Worm (Caenorhabditis elegans) whole organism, early embryonic: ENCODE measurements around the gene dhs-18.

ENCODE experiments used
- B0310.2 ChIP-seq: sonication (generic microtip); optimal IDR thresholded peaks from 2 replicates; lab custom pipeline; 2016; ENCODE audit warnings: mild to moderate bottlenecking, missing genetic modification characterization, missing compliant biosample characterization
- F13C5.2 ChIP-seq: sonication (generic microtip); optimal IDR thresholded peaks from 2 replicates; lab custom pipeline; 2017; ENCODE audit warnings: mild to moderate bottlenecking, missing genetic modification characterization, inconsistent platforms, missing compliant biosample characterization
- aly-1 ChIP-seq: sonication (generic microtip); optimal IDR thresholded peaks from 2 replicates; lab custom pipeline; 2016; ENCODE audit warnings: missing genetic modification characterization, missing compliant biosample characterization
- ama-1 ChIP-seq: fragments of 150-350 bp; optimal IDR thresholded peaks from 2 replicates; lab custom pipeline; 2014
- ceh-13 ChIP-seq: fragments of 200-800 bp; sonication (Bioruptor generic); optimal IDR thresholded peaks from 2 replicates; lab custom pipeline; 2018; ENCODE audit warnings: mild to moderate bottlenecking, missing genetic modification characterization, missing compliant biosample characterization
- ceh-36 ChIP-seq: sonication (generic microtip); optimal IDR thresholded peaks from 2 replicates; lab custom pipeline; 2016; ENCODE audit warnings: missing genetic modification characterization, inconsistent platforms, missing compliant biosample characterization
- ets-7 ChIP-seq: sonication (generic microtip); optimal IDR thresholded peaks from 2 replicates; lab custom pipeline; 2016; ENCODE audit warnings: missing genotype, missing genetic modification characterization, missing compliant biosample characterization
- flt-1 ChIP-seq: fragments of 200-800 bp; sonication (Bioruptor generic); IDR thresholded peaks from 2 replicates; pipeline ENCODE4 v1.3.6; 2022; ENCODE audit warnings: missing genetic modification characterization, missing compliant biosample characterization
- hmbx-1 ChIP-seq: sonication (generic microtip); optimal IDR thresholded peaks from 2 replicates; lab custom pipeline; 2016; ENCODE audit warnings: mild to moderate bottlenecking, missing genetic modification characterization, missing compliant biosample characterization
- hmg-4 ChIP-seq: fragments of 200-800 bp; sonication (Bioruptor generic); optimal IDR thresholded peaks from 2 replicates; lab custom pipeline; 2018; ENCODE audit warnings: mild to moderate bottlenecking, missing genetic modification characterization, missing compliant biosample characterization
- hnd-1 ChIP-seq: sonication (generic microtip); optimal IDR thresholded peaks from 2 replicates; lab custom pipeline; 2016; ENCODE audit warnings: missing genetic modification characterization, missing compliant biosample characterization
- pes-1 ChIP-seq: fragments of 200-800 bp; sonication (Bioruptor generic); IDR thresholded peaks from 2 replicates; pipeline ENCODE4 v1.3.6; 2022; ENCODE audit warnings: missing genetic modification reagents, missing genetic modification characterization, missing compliant biosample characterization
- scrt-1 ChIP-seq: fragments of 200-800 bp; sonication (Bioruptor generic); IDR thresholded peaks from 2 replicates; pipeline ENCODE4 v1.3.6; 2022; ENCODE audit warnings: missing genetic modification characterization, missing compliant biosample characterization
- sea-1 ChIP-seq: fragments of 200-800 bp; sonication (Bioruptor generic); conservative IDR thresholded peaks from 2 replicates; pipeline ENCODE4 v1.3.6; 2022; ENCODE audit warnings: missing genetic modification characterization, missing compliant biosample characterization
- tbx-11 ChIP-seq: fragments of 200-800 bp; sonication (Bioruptor generic); IDR thresholded peaks from 2 replicates; pipeline ENCODE4 v1.3.6; 2022; ENCODE audit warnings: missing genetic modification characterization, missing compliant biosample characterization
- tbx-37 ChIP-seq: fragments of 200-800 bp; sonication (Bioruptor generic); conservative IDR thresholded peaks from 2 replicates; pipeline ENCODE4 v1.3.6; 2022; ENCODE audit warnings: missing genetic modification reagents, missing genetic modification characterization, missing compliant biosample characterization
- tra-4 ChIP-seq: sonication (generic microtip); optimal IDR thresholded peaks from 2 replicates; lab custom pipeline; 2017; ENCODE audit warnings: missing genetic modification characterization, missing compliant biosample characterization

dhs-18 gene

DNA sequence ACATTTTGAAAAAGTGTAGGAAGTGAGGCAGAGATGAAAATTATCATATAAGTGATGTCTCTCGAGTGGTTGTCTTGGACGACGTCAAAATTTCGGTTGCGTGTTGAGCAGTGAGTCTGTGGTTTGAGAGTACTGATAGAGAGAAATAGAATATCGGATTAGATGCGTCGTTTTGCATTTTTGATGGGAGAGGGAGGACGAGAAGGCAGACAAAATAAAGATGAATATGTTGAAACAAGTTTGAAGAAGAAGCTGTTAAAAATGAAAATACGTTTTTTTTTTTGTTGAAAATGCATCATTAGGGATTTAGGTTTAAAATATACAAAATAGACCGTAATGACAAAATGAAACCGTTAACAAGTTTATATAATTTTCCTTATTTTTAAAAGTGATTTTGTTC lies 16.5 kb upstream of the dhs-18 start, which contains the start of gene T04C12.9:
TSS of gene T04C12.9 (minus strand) at position 101 of the 400 bp plus-strand sequence.
- TF ChIP-seq B0310.2 (tag; lab: Kevin White, UChicago) (no peak), F13C5.2 (no peak), hmg-4 (GFP tag; lab: Kevin White, UChicago) (no peak), sea-1 (GFP tag; lab: Robert Waterston, UW) (no peak), tbx-11 (no peak), hnd-1 (tag; lab: Kevin White, UChicago) (no peak), pes-1 (GFP tag; lab: Robert Waterston, UW) (no peak), aly-1 (no peak), ceh-36 (tag; lab: Kevin White, UChicago) (no peak), ets-7 (tag; lab: Kevin White, UChicago) (no peak), hmbx-1 (tag; lab: Kevin White, UChicago) (no peak), ceh-13 (no peak), scrt-1 (no peak), tbx-37 (GFP tag; lab: Robert Waterston, UW) (no peak), flt-1 (GFP tag; lab: Robert Waterston, UW) (no peak), tra-4 (tag; lab: Kevin White, UChicago) (no peak), ama-1 (no peak)

DNA sequence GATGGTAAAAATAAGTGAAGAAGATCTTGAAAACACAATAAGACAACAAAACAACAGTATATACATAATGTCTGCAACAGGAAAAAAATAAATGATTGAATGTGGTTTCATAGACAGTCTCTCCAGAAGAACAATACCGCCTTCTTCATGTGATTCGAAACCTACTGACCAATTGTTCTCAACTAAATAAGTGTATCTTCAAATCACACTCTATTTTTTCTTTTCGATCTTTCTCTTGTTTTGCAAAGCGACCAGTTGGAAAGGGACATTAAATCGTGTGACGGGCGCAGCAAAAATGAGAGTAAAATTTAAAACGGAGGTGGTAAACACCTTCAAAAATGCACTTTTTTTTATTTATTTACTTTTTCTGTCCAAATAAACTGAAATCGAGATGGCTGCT lies 15.3 kb upstream of the dhs-18 start:
- no peak for TF ChIP-seq hmbx-1 (tag; lab: Kevin White, UChicago)
- TF ChIP-seq flt-1 (GFP tag; lab: Robert Waterston, UW) = no peak

ce11 chrV:11060239-11060984 lies 13.8 kb upstream of the dhs-18 start, which contains the start of gene T04C12.11:
Gene T04C12.11, minus strand, starts transcription at chrV:11060289.
- no peak for TF ChIP-seq ama-1
- TF ChIP-seq aly-1 = no peak
- no peak for TF ChIP-seq tbx-11
- no peak for TF ChIP-seq tra-4 (tag; lab: Kevin White, UChicago)
- TF ChIP-seq pes-1 (GFP tag; lab: Robert Waterston, UW) = no peak
- TF ChIP-seq sea-1 (GFP tag; lab: Robert Waterston, UW) = no peak

DNA sequence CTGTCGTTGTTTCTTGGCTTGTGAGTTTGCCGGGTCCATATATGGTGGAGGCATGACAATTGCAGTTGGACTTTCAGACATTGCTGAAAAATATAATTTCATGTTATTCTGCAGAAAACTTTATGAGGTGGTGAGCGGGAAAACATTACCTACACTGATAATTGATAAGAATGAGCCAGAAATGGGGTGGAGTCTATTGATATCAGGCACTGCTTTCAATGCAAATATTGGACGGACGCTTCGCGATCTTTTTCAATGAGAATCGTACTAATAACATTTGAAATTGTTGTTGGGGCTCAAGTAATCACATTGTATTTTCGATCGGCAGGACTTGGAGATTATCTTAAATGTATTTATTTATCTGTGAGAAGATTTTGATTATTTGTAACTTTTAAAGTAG lies 12.5 kb upstream of the dhs-18 start, which contains the start of gene T04C12.1:
TSS of gene T04C12.1 (minus strand) at position 90 of the 400 bp plus-strand sequence.
- TF ChIP-seq aly-1 (no peak), tra-4 (tag; lab: Kevin White, UChicago) (no peak), ets-7 (tag; lab: Kevin White, UChicago) (no peak), tbx-37 (GFP tag; lab: Robert Waterston, UW) (no peak), tbx-11 (no peak), ceh-13 (no peak), hmbx-1 (tag; lab: Kevin White, UChicago) (no peak), ama-1 (no peak), flt-1 (GFP tag; lab: Robert Waterston, UW) (no peak), hnd-1 (tag; lab: Kevin White, UChicago) (no peak), pes-1 (GFP tag; lab: Robert Waterston, UW) (no peak), ceh-36 (tag; lab: Kevin White, UChicago) (no peak), sea-1 (GFP tag; lab: Robert Waterston, UW) (no peak), scrt-1 (no peak), hmg-4 (GFP tag; lab: Kevin White, UChicago) (no peak)

DNA sequence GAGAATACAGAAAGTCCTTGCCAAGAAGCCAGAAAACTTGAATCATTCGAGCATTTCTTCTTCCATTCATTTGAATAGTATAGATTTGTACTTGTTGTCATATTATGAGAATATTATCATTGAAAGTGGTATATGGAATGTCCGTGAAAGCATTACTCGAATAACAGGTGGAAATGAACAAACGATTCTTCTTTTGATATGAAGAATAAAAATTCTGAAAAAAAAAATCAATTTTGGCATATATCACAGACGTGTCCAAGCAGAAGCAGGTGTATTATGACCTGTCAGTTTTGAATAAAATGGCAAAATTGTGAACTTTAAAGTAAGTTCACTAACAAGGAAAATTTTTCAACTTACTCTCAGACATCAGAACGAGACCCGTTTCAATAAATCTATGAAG lies 10.4 kb upstream of the dhs-18 start, which contains the start of gene srh-75:
TSS of gene srh-75 (minus strand) at position 101 of the 400 bp plus-strand sequence.
- TF ChIP-seq hmbx-1 (tag; lab: Kevin White, UChicago) = no peak
- no peak for TF ChIP-seq ceh-13
- no peak for TF ChIP-seq hmg-4 (GFP tag; lab: Kevin White, UChicago)
- no peak for TF ChIP-seq pes-1 (GFP tag; lab: Robert Waterston, UW)
- no peak for TF ChIP-seq tbx-37 (GFP tag; lab: Robert Waterston, UW)
- no peak for TF ChIP-seq ets-7 (tag; lab: Kevin White, UChicago)
- no peak for TF ChIP-seq B0310.2 (tag; lab: Kevin White, UChicago)
- no peak for TF ChIP-seq ama-1
- no peak for TF ChIP-seq ceh-36 (tag; lab: Kevin White, UChicago)

- TF ChIP-seq flt-1 (GFP tag; lab: Robert Waterston, UW) (no peak), scrt-1 (no peak), tbx-37 (GFP tag; lab: Robert Waterston, UW) (no peak), B0310.2 (tag; lab: Kevin White, UChicago) (no peak), ets-7 (tag; lab: Kevin White, UChicago) (no peak), ceh-13 (no peak)
Measured at ce11 chrV:11056484-11056883, 9.9 kb upstream of the dhs-18 start.

DNA sequence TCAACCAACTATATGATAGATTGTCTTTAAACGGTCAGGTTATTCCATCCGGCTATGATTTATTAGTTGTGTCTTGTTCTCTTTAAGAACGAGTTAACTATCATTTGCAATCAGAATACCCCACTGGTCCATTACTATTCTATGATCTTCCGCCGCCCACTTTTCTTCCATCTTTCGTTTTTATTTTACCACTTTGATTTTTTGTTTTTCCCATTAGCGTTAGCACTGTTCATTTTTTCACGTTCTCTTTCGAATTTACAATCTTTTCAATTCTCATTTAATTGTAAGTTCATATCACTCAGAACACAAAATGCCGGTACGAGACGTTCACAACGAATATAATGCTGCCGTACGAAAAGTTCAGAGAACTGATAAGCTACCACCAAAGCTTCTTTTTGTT lies 7.2 kb upstream of the dhs-18 start, which contains the start of gene T04C12.7:
TSS of gene T04C12.7 (plus strand) at position 301 of the 400 bp plus-strand sequence.
- TF ChIP-seq B0310.2 (tag; lab: Kevin White, UChicago) (no peak), scrt-1 (no peak), hmbx-1 (tag; lab: Kevin White, UChicago) (no peak), flt-1 (GFP tag; lab: Robert Waterston, UW) (no peak), hmg-4 (GFP tag; lab: Kevin White, UChicago) (no peak), ets-7 (tag; lab: Kevin White, UChicago) (no peak), tra-4 (tag; lab: Kevin White, UChicago) (no peak), aly-1 (no peak), tbx-37 (GFP tag; lab: Robert Waterston, UW) (no peak), pes-1 (GFP tag; lab: Robert Waterston, UW) (no peak), sea-1 (GFP tag; lab: Robert Waterston, UW) (no peak), ceh-13 (no peak), ceh-36 (tag; lab: Kevin White, UChicago) (no peak), ama-1 (no peak)
